Worm (Caenorhabditis elegans): ENCODE data around the gene fbxa-89.

DNA sequence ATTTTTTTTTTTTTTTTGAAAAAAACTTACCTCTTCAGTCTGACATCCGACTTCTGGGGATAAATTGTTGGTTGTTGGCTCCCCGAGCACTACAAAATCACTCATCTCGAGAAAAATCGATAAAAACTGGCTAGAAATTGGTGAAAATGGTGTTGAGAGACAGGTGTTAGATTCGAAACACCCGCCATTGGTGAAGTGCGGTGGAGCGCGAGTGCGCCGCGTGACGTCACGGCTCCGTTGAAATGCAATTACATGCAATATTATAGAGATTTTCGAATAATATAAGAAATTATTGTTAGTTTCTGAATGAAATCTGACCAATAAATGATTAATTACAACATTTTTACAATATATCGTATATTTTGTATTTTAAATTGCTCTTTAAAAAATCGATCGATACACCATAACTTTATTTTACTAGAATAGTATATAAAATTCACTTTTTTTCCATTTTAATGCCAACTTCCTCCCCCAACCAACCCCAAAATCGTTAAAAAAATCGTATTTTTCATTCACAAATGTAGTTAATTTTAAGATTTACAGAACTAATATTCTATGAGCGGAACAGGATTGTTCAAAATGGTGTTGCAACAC lies 9.8 kb upstream of the fbxa-89 start, which contains the start of the genes Y75B8A.18 and Y75B8A.19:
- TF ChIP-seq W03F9.2 (tag; optimal IDR thresholded peaks at IDR 0.05) (peak; percentile 31), dao-5 (tag; optimal IDR thresholded peaks at IDR 0.05) (no peak), him-1 (tag; optimal IDR thresholded peaks at IDR 0.05) (no peak)

Measured in whole organism, L4/young adult.